Worm (Caenorhabditis elegans): Measurements from ENCODE around the gene ZK328.6.

ZK328.6 gene

ce11 chrIII:5988461-5988860 is 41.9 kb downstream of the ZK328.6 start:
- no peak for TF ChIP-seq daf-12 (tag; optimal IDR thresholded peaks at IDR 0.05)
- TF ChIP-seq zag-1 (tag; optimal IDR thresholded peaks at IDR 0.05): no peak
- TF ChIP-seq nhr-76 (tag; optimal IDR thresholded peaks at IDR 0.05): no peak
- TF ChIP-seq lsy-2 (tag; optimal IDR thresholded peaks at IDR 0.05): no peak
- TF ChIP-seq daf-16 (GFP tag; optimal IDR thresholded peaks at IDR 0.05): no peak
- TF ChIP-seq daf-16 (tag; optimal IDR thresholded peaks at IDR 0.05): no peak
- TF ChIP-seq rbr-2 (tag; optimal IDR thresholded peaks at IDR 0.05): no peak
- no peak for TF ChIP-seq D1046.2 (GFP tag; IDR thresholded peaks at IDR 0.05)
- TF ChIP-seq ceh-20 (GFP tag; IDR thresholded peaks at IDR 0.05): no peak
- peak; percentile 12 for TF ChIP-seq R02D3.7 (tag; optimal IDR thresholded peaks at IDR 0.05)
- peak; percentile 21; the same call in 1 of the 2 replicates for TF ChIP-seq lin-38 (GFP tag; IDR thresholded peaks at IDR 0.05)
- TF ChIP-seq Y48G9A.11 (GFP tag; IDR thresholded peaks at IDR 0.05): peak; percentile 54; the same call in 1 of the 2 replicates
- TF ChIP-seq skn-1 (tag; optimal IDR thresholded peaks at IDR 0.05): no peak
- peak; percentile 27 for TF ChIP-seq F49E8.2 (tag; optimal IDR thresholded peaks at IDR 0.05; ENCODE audit: borderline replicate concordance)
- no peak for TF ChIP-seq hmg-1.1 (GFP tag; IDR thresholded peaks at IDR 0.05)
- TF ChIP-seq lin-29 (GFP tag; IDR thresholded peaks at IDR 0.05): no peak
- TF ChIP-seq fos-1 (tag; optimal IDR thresholded peaks at IDR 0.05): no peak
- TF ChIP-seq pqm-1 (tag; optimal IDR thresholded peaks at IDR 0.05): no peak
- TF ChIP-seq ama-1 (optimal IDR thresholded peaks at IDR 0.05): no peak
- no peak for TF ChIP-seq nhr-25 (tag; optimal IDR thresholded peaks at IDR 0.05; ENCODE audit: borderline replicate concordance, insufficient read depth)
- TF ChIP-seq nhr-237 (tag; optimal IDR thresholded peaks at IDR 0.05): no peak
- TF ChIP-seq vab-7 (GFP tag; IDR thresholded peaks at IDR 0.05): no peak
- TF ChIP-seq dve-1 (tag; optimal IDR thresholded peaks at IDR 0.05; ENCODE audit: insufficient read depth): no peak
- no peak for TF ChIP-seq lim-7 (GFP tag; IDR thresholded peaks at IDR 0.05)

DNA sequence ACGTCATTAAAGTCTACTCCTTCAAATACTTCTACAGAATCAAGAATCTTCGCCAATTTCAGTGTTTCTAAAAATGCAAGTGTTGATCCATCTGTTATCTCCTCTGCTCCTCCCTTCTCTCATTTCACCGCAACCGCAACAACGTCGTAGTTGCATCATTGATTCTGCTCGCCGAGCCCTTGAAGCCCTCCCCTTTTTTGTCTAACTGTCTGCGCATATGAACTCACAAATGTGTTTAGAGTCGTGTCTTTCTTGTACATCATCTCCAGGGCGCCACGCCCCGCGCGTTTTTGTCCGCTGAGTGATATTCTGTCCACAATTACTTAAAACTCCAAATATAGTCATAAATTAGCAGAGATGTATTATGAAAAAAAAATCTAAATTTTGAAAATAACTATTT is 42.4 kb downstream of the ZK328.6 start:
- TF ChIP-seq ZK546.5 (tag; optimal IDR thresholded peaks at IDR 0.05) (no peak), hlh-30 (tag; optimal IDR thresholded peaks at IDR 0.05; ENCODE audit: insufficient read depth) (no peak), nhr-41 (GFP tag; IDR thresholded peaks at IDR 0.05) (no peak), jun-1 (tag; optimal IDR thresholded peaks at IDR 0.05) (no peak), gei-8 (GFP tag; optimal IDR thresholded peaks at IDR 0.05) (no peak), hlh-11 (tag; optimal IDR thresholded peaks at IDR 0.05) (no peak), mes-2 (tag; optimal IDR thresholded peaks at IDR 0.05; ENCODE audit: poor library complexity, severe bottlenecking) (peak; percentile 10), hmg-1.1 (GFP tag; IDR thresholded peaks at IDR 0.05) (peak; percentile 40; the same call in 1 of the 2 replicates), spr-1 (tag; optimal IDR thresholded peaks at IDR 0.05) (no peak), aha-1 (tag) (peak; percentile 96), lsy-2 (tag; optimal IDR thresholded peaks at IDR 0.05) (peak in 1 of 2 experiments; percentile 4), cey-2 (tag; optimal IDR thresholded peaks at IDR 0.05; ENCODE audit: borderline replicate concordance, insufficient read depth) (no peak)

- TF ChIP-seq spr-3 (GFP tag; optimal IDR thresholded peaks at IDR 0.05) (no peak), nhr-25 (tag; optimal IDR thresholded peaks at IDR 0.05; ENCODE audit: borderline replicate concordance, insufficient read depth) (no peak), aha-1 (tag) (no peak), cey-2 (tag; optimal IDR thresholded peaks at IDR 0.05; ENCODE audit: borderline replicate concordance, insufficient read depth) (no peak)
Observed at ce11 chrIII:5985340-5985739, 45.0 kb downstream of the ZK328.6 start, which contains the start of gene T04C9.3. T04C9.3 (plus strand) TSS chrIII:5985640.

DNA sequence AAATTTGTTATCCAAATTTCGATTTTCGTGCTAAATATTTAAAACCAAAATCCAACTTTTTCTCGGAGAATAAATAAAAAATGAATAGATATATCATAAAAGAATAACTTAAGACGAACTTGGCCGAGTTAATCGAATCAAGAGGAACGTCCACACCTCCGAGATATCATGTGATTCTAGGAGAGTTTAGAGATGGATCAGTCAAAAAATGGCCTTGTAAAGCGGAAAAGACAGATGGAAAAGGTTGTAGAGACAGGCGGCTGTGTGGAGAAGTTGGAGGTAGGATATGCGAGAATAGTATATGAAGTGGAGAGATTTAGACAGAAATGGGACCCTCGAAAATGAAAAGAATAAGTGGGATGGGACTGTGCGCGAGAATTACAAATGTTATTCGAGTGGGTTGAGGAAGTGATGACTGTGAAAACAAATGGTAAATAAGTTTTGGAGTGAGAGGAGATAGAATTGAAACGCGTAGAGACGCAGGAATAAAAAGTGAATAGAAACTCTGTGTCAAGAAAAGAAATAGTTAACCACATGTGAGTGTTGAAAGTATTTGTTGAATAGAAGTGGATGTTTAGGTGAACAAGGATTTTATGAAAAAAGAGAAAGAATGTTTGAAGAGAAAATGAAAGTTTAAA is 47.5 kb downstream of the ZK328.6 start:
- TF ChIP-seq ceh-44 (GFP tag; IDR thresholded peaks at IDR 0.05) (no peak), aha-1 (tag) (peak; percentile 66), hlh-30 (tag; optimal IDR thresholded peaks at IDR 0.05; ENCODE audit: insufficient read depth) (peak; percentile 29), nhr-28 (tag; optimal IDR thresholded peaks at IDR 0.05) (peak; percentile 14), nhr-25 (tag; optimal IDR thresholded peaks at IDR 0.05; ENCODE audit: borderline replicate concordance, insufficient read depth) (peak; percentile 22)

All from whole organism, L4 larva.